Worm (Caenorhabditis elegans) whole organism, L2 larva: Measurements from ENCODE around the gene F38A6.5.

Experiments used
- dmd-4 ChIP-seq: sonication (generic microtip); optimal IDR thresholded peaks from 2 replicates; lab custom pipeline; 2017; ENCODE audit warnings: missing biosample characterization, missing genetic modification characterization
- skn-1 ChIP-seq: sonication (generic microtip); optimal IDR thresholded peaks from 2 replicates; lab custom pipeline; 2017; ENCODE audit warnings: missing biosample characterization, missing genetic modification characterization

The F38A6.5 gene

ce11 chrV:20722447-20722846 is 51.1 kb downstream of the F38A6.5 start:
- no peak for TF ChIP-seq dmd-4 (tag; lab: Kevin White, UChicago)
- TF ChIP-seq skn-1 (tag; lab: Kevin White, UChicago): no peak
